Fruit fly (Drosophila melanogaster): Measurements from ENCODE around the gene Papst2.

dm6 chr3L:17042297-17042921 lies at the start of gene Papst2, which contains the start of gene scaf6:
- no peak for TF ChIP-seq CG6272 (GFP tag; IDR thresholded peaks at IDR 0.05)
- TF ChIP-seq zf30C (GFP tag; optimal IDR thresholded peaks at IDR 0.05), result no peak
- TF ChIP-seq CG11695 (GFP tag; IDR thresholded peaks at IDR 0.05), result no peak
- no peak for TF ChIP-seq CG10147 (GFP tag; optimal IDR thresholded peaks at IDR 0.05)
- TF ChIP-seq Opbp (GFP tag; IDR thresholded peaks at IDR 0.05; ENCODE audit: partially characterized antibody), result peak; percentile 53; the same call in 1 of the 3 replicates
- TF ChIP-seq CG1603 (tag; optimal IDR thresholded peaks at IDR 0.05), result peak; percentile 60
- TF ChIP-seq CG10321 (GFP tag; IDR thresholded peaks at IDR 0.05), result no peak
- TF ChIP-seq btn (GFP tag; optimal IDR thresholded peaks at IDR 0.05), result no peak
- TF ChIP-seq CG15479 (GFP tag; optimal IDR thresholded peaks at IDR 0.05), result no peak
- peak; percentile 55; the same call in 1 of the 2 replicates for TF ChIP-seq CG13287 (GFP tag; IDR thresholded peaks at IDR 0.05; ENCODE audit: partially characterized antibody)
- peak; percentile 48 for TF ChIP-seq CG30020 (tag; optimal IDR thresholded peaks at IDR 0.05)
- TF ChIP-seq CG7745 (tag; optimal IDR thresholded peaks at IDR 0.05), result no peak

Measured in whole organism, embryonic.